Worm (Caenorhabditis elegans): ENCODE measurements around the gene ZK1307.8.

- no peak for TF ChIP-seq irx-1 (tag; optimal IDR thresholded peaks at IDR 0.05)
- TF ChIP-seq lin-13 (GFP tag; optimal IDR thresholded peaks at IDR 0.05) = no peak
Observed at ce11 chrII:9589667-9590066, 34.7 kb upstream of the ZK1307.8 start, which contains the start of gene eral-1.

Data from whole organism, L1 larva.